Worm (Caenorhabditis elegans) whole organism, midembryonic: ENCODE data around the gene Y57E12B.4.

ENCODE experiments used
- T22C8.4 ChIP-seq: fragments of 200-800 bp; sonication (Bioruptor generic); IDR thresholded peaks from 2 replicates; pipeline ENCODE4 v1.3.6; 2022; ENCODE audit warnings: missing genetic modification characterization, missing compliant biosample characterization
- cog-1 ChIP-seq: sonication (generic microtip); optimal IDR thresholded peaks from 2 replicates; lab custom pipeline; 2016; ENCODE audit warnings: missing genetic modification characterization, missing compliant biosample characterization
- flt-1 ChIP-seq: fragments of 200-800 bp; sonication (Bioruptor generic); IDR thresholded peaks from 2 replicates; pipeline ENCODE4 v1.3.6; 2022; ENCODE audit warnings: missing genetic modification characterization, missing compliant biosample characterization
- klf-2 ChIP-seq: fragments of 200-800 bp; sonication (Bioruptor generic); conservative IDR thresholded peaks from 2 replicates; pipeline ENCODE4 v1.3.6; 2022; ENCODE audit warnings: missing genetic modification reagents, missing genetic modification characterization, missing compliant biosample characterization
- med-1 ChIP-seq: sonication (generic microtip); optimal IDR thresholded peaks from 2 replicates; lab custom pipeline; 2017; ENCODE audit warnings: missing genetic modification characterization, mild to moderate bottlenecking, missing compliant biosample characterization, antibody characterized with exemption, missing genetic modification reagents; ENCODE audit not compliant: insufficient read depth
- ref-1 ChIP-seq: fragments of 200-800 bp; sonication (Bioruptor generic); conservative IDR thresholded peaks from 2 replicates; pipeline ENCODE4 v1.3.6; 2022; ENCODE audit warnings: missing genetic modification reagents, missing genetic modification characterization, missing compliant biosample characterization
- tab-1 ChIP-seq: fragments of 200-800 bp; sonication (Bioruptor generic); IDR thresholded peaks from 2 replicates; pipeline ENCODE4 v1.3.6; 2022; ENCODE audit warnings: missing genetic modification characterization, missing compliant biosample characterization
- ztf-23 ChIP-seq: fragments of 200-800 bp; sonication (Bioruptor generic); IDR thresholded peaks from 2 replicates; pipeline ENCODE4 v1.3.6; 2022; ENCODE audit warnings: missing genetic modification reagents, missing genetic modification characterization, missing compliant biosample characterization
- ztf-29 ChIP-seq: fragments of 200-800 bp; sonication (Bioruptor generic); IDR thresholded peaks from 2 replicates; pipeline ENCODE4 v1.3.6; 2022; ENCODE audit warnings: missing genetic modification reagents, missing genetic modification characterization, missing compliant biosample characterization

Y57E12B.4 gene

DNA sequence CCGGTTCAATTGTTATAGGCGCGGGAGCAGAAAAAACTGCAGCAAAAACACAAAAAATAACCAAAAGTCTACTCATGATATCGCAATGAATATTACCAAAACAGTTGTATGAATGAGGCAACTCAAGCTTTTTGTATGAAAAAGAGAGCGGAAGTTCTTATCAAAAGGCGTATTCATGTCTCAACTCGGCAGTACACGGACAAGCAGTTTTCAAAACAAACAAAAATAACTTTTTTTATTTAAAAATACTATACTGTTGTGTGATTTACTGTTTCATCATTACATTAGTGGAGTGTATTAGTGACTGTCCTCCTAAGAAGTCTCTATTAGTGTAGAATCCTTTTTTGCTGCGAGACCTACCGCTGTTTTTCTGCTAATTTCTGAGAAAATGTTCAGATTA lies at the start of gene Y57E12B.4:
Gene Y57E12B.4, minus strand, starts transcription at position 101 of the 400 bp plus-strand sequence.
- TF ChIP-seq med-1 (GFP tag; lab: Kevin White, UChicago) = no peak
- TF ChIP-seq flt-1 (GFP tag; lab: Robert Waterston, UW) = no peak
- TF ChIP-seq klf-2 (GFP tag; lab: Robert Waterston, UW) = no peak
- TF ChIP-seq T22C8.4 = no peak
- TF ChIP-seq ztf-23 = no peak
- TF ChIP-seq ztf-29 (GFP tag; lab: Robert Waterston, UW) = no peak
- no peak for TF ChIP-seq tab-1 (GFP tag; lab: Robert Waterston, UW)

DNA sequence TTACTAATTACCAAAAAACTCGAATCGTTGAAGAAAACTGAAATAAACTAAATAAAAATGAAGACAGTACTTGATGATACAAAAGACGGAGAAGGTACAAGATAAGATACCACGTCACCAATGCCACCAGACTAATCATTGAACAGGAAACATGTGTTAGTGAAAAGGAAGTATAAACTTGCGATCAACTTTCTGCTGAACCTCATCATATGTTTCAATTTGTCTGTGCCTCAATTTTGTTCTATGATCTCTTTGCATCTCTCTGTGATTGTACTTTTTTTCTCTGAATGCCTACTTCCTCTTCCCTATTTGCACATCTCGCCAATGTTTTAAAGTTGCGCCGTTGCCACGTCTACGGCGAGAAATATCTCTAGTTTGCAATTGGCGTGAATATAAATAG lies 46.7 kb upstream of the Y57E12B.4 start:
- TF ChIP-seq ref-1 (GFP tag; lab: Robert Waterston, UW) (no peak), ztf-29 (GFP tag; lab: Robert Waterston, UW) (no peak), T22C8.4 (no peak), med-1 (GFP tag; lab: Kevin White, UChicago) (no peak), flt-1 (GFP tag; lab: Robert Waterston, UW) (no peak), ztf-23 (no peak), klf-2 (GFP tag; lab: Robert Waterston, UW) (no peak), cog-1 (tag; lab: Kevin White, UChicago) (no peak), tab-1 (GFP tag; lab: Robert Waterston, UW) (no peak)

DNA sequence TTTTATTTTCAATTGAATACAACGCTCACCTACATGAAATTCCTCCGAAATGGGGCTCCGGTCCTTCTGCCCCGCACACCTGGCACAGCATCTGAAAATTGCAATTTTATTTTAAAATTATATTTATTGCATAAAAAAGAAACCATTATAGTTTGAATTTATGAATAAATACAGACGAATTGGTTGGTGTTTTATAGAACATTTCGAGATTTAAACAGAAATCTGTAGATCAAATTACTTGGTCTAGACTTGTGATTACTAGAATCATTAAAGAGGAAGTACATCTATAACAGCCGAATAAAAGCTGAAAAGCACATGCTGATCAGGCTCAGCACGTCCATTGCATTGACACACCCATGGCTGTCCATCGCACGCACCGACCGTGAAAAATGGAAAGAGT lies 44.4 kb upstream of the Y57E12B.4 start, which contains the start of gene nhr-162:
Gene nhr-162, minus strand, starts transcription at position 101 of the 400 bp plus-strand sequence.
- no peak for TF ChIP-seq ztf-23
- TF ChIP-seq ref-1 (GFP tag; lab: Robert Waterston, UW) = no peak
- TF ChIP-seq T22C8.4 = no peak
- TF ChIP-seq cog-1 (tag; lab: Kevin White, UChicago) = no peak
- TF ChIP-seq tab-1 (GFP tag; lab: Robert Waterston, UW) = no peak
- TF ChIP-seq flt-1 (GFP tag; lab: Robert Waterston, UW) = no peak
- no peak for TF ChIP-seq ztf-29 (GFP tag; lab: Robert Waterston, UW)
- no peak for TF ChIP-seq med-1 (GFP tag; lab: Kevin White, UChicago)
- no peak for TF ChIP-seq klf-2 (GFP tag; lab: Robert Waterston, UW)

DNA sequence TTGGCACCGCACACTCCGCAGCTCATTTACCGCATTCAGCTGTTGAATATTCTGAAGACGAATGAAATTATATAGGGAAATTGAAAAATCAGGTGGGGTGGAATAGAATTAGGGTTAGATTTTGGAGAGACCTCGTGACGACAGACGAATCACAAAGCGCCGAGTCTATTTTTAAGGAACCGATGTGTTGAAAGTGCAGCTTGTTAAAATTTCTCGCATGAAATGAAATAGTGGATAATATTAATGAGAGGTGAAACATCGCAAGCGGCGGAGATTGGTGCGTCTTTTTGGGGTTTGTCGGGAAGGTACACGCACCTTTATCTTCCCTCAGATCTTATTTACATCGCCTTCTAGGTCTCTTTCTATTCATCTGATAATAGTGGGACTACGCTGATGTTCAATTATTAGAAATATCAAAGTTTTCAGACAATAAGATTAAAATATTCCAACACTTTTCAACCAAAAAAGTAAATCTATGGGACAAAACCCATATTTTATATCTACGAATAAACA lies 42.3 kb upstream of the Y57E12B.4 start, which contains the start of gene nhr-140:
Gene nhr-140, minus strand, starts transcription at position 51 of the 513 bp plus-strand sequence.
- TF ChIP-seq med-1 (GFP tag; lab: Kevin White, UChicago) = no peak
- no peak for TF ChIP-seq cog-1 (tag; lab: Kevin White, UChicago)
- TF ChIP-seq klf-2 (GFP tag; lab: Robert Waterston, UW) = no peak
- TF ChIP-seq ztf-23 = no peak
- TF ChIP-seq T22C8.4 = no peak
- no peak for TF ChIP-seq ztf-29 (GFP tag; lab: Robert Waterston, UW)
- TF ChIP-seq tab-1 (GFP tag; lab: Robert Waterston, UW) = no peak
- TF ChIP-seq ref-1 (GFP tag; lab: Robert Waterston, UW) = no peak
- TF ChIP-seq flt-1 (GFP tag; lab: Robert Waterston, UW) = no peak

DNA sequence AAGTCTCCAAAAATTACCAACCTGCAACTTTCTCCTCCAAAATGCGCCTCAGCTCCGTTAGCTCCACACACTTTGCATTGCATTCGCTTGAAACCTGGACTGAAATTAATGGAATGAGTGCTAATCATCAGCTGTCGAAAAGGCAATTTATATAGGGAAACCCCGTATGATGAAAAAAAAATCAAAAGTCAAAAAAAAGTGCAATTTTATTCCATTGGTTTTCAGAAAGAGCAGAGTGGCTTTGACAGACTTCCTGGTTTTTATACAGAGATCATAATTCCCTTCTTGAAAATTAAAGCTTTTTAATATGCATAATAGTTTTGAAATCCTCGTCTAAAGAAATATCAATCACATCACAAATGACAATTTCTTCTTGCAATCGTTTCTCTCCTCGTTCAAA lies 40.3 kb upstream of the Y57E12B.4 start, which contains the start of gene nhr-139:
Gene nhr-139, minus strand, starts transcription at position 101 of the 400 bp plus-strand sequence.
- TF ChIP-seq ztf-23 = no peak
- no peak for TF ChIP-seq T22C8.4
- no peak for TF ChIP-seq tab-1 (GFP tag; lab: Robert Waterston, UW)
- TF ChIP-seq flt-1 (GFP tag; lab: Robert Waterston, UW) = no peak
- TF ChIP-seq cog-1 (tag; lab: Kevin White, UChicago) = no peak
- no peak for TF ChIP-seq ref-1 (GFP tag; lab: Robert Waterston, UW)
- no peak for TF ChIP-seq med-1 (GFP tag; lab: Kevin White, UChicago)
- TF ChIP-seq klf-2 (GFP tag; lab: Robert Waterston, UW) = no peak
- no peak for TF ChIP-seq ztf-29 (GFP tag; lab: Robert Waterston, UW)

DNA sequence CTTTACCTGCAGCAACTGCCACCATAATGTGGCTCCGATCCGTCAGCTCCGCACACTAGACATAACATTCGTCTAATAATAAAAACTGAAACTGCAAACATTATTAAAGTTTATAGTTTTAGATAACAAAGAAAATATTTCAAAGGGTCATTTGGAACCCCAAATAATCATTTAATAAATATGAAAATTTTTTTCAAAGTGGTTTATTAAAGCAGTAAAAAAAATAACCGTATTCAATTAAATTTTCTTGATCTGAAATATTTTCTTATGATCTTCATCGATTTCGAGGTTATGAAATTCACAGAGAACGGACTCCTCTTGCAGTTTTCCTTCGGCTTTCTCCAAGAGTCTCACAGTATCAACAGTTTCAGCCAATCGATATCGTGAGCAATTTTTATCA lies 38.6 kb upstream of the Y57E12B.4 start, which contains the start of gene nhr-163:
Gene nhr-163, minus strand, starts transcription at position 101 of the 400 bp plus-strand sequence.
- TF ChIP-seq klf-2 (GFP tag; lab: Robert Waterston, UW) (no peak), flt-1 (GFP tag; lab: Robert Waterston, UW) (no peak), cog-1 (tag; lab: Kevin White, UChicago) (no peak), tab-1 (GFP tag; lab: Robert Waterston, UW) (no peak), ztf-23 (no peak), ref-1 (GFP tag; lab: Robert Waterston, UW) (no peak), med-1 (GFP tag; lab: Kevin White, UChicago) (no peak), T22C8.4 (no peak), ztf-29 (GFP tag; lab: Robert Waterston, UW) (no peak)

DNA sequence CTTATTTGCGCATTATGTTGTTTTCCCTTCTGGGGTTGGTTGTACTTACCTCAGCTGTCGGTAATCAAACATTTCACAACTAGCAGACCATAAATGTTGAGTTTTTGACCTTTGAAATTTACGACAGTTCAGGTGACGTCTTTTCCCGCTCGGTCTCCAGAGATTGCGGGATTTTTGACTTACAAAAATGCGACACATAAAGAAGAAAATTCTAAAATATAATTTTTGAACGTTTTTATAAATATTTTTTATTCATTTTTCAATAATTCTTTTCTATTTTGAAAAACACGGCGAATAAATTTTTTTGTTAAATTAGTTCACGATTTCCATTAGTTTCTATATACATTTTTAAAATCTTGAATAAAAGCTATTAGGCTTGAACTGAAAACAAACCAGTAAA lies 35.5 kb upstream of the Y57E12B.4 start, which contains the start of gene nhr-161:
Gene nhr-161, minus strand, starts transcription at position 101 of the 400 bp plus-strand sequence.
- TF ChIP-seq cog-1 (tag; lab: Kevin White, UChicago) (no peak), flt-1 (GFP tag; lab: Robert Waterston, UW) (no peak), med-1 (GFP tag; lab: Kevin White, UChicago) (no peak), T22C8.4 (no peak), ztf-23 (no peak), ref-1 (GFP tag; lab: Robert Waterston, UW) (no peak), tab-1 (GFP tag; lab: Robert Waterston, UW) (no peak), klf-2 (GFP tag; lab: Robert Waterston, UW) (no peak), ztf-29 (GFP tag; lab: Robert Waterston, UW) (no peak)

DNA sequence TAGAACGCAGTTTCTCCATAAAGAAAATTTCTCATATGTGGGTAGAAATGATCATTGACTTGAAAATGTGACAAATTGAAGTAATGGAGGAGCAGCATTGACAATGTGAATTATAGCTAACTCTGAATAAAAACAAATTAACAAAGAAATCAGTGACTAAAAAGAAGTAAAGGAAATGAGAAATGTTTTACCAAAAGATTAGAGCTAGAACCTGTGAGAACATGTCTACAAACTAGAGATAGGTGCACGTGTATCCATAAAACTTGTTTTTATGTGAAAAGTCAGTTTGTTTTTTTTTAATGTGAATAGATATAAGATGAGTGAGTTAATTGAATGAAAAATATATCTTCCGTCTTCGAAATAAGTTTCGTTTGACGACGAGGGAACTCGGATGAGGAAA lies 31.7 kb upstream of the Y57E12B.4 start, which contains the start of gene sre-12:
Gene sre-12, minus strand, starts transcription at position 101 of the 400 bp plus-strand sequence.
- TF ChIP-seq ztf-29 (GFP tag; lab: Robert Waterston, UW) = no peak
- no peak for TF ChIP-seq flt-1 (GFP tag; lab: Robert Waterston, UW)
- TF ChIP-seq ref-1 (GFP tag; lab: Robert Waterston, UW) = no peak

DNA sequence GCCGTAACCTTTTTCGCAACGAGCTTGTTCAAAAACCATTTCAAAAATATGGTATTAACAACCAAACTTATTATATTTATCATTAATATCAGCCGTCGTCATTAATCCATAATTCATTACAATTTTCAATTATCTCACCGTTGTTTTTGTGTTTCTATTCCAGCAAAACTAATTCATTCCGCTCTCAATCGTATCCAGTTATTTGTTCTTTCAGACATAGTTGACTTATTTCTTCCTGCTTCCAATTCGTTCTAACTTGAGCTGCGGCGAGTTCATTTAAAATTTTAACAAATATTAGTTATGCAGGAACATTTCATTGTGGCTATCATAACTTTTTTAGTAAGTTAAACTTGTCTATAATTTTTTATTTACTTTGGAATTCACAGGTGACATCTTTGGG lies 28.7 kb upstream of the Y57E12B.4 start, which contains the start of gene srx-16:
Gene srx-16, plus strand, starts transcription at position 301 of the 400 bp plus-strand sequence.
- no peak for TF ChIP-seq ref-1 (GFP tag; lab: Robert Waterston, UW)
- TF ChIP-seq med-1 (GFP tag; lab: Kevin White, UChicago) = no peak
- TF ChIP-seq tab-1 (GFP tag; lab: Robert Waterston, UW) = no peak
- TF ChIP-seq cog-1 (tag; lab: Kevin White, UChicago) = no peak
- TF ChIP-seq klf-2 (GFP tag; lab: Robert Waterston, UW) = no peak
- TF ChIP-seq T22C8.4 = no peak
- no peak for TF ChIP-seq flt-1 (GFP tag; lab: Robert Waterston, UW)
- TF ChIP-seq ztf-23 = no peak
- no peak for TF ChIP-seq ztf-29 (GFP tag; lab: Robert Waterston, UW)
